Fruit fly (Drosophila melanogaster): ENCODE data around the gene vn.

- no peak for TF ChIP-seq Abd-B (GFP tag; optimal IDR thresholded peaks at IDR 0.05)
- TF ChIP-seq Vsx2 (GFP tag; optimal IDR thresholded peaks at IDR 0.05; ENCODE audit: partially characterized antibody), result no peak
- peak; percentile 18 for TF ChIP-seq fru (GFP tag; optimal IDR thresholded peaks at IDR 0.05)
- no peak for TF ChIP-seq Jra (GFP tag; optimal IDR thresholded peaks at IDR 0.05)
- TF ChIP-seq psq (GFP tag; optimal IDR thresholded peaks at IDR 0.05), result no peak
- no peak for TF ChIP-seq Sp1 (GFP tag; optimal IDR thresholded peaks at IDR 0.05)
- TF ChIP-seq Myc (optimal IDR thresholded peaks at IDR 0.05), result no peak
- no peak for TF ChIP-seq br (GFP tag; optimal IDR thresholded peaks at IDR 0.05)
Measured at dm6 chr3L:5823763-5824445, 21.6 kb downstream of the vn start.

Measured in whole organism, wandering third instar larva.